Worm (Caenorhabditis elegans) whole organism, L2 larva: ENCODE measurements around the gene fubl-1.

ENCODE experiments used
- C34F6.9 ChIP-seq: fragments of 150-350 bp; optimal IDR thresholded peaks from 2 replicates; lab custom pipeline; 2014; ENCODE audit warnings: missing biosample characterization, missing genetic modification characterization
- F13H6.1 ChIP-seq: sonication (generic microtip); optimal IDR thresholded peaks from 2 replicates; lab custom pipeline; 2016; ENCODE audit warnings: missing genetic modification characterization, missing compliant biosample characterization
- R02D3.7 ChIP-seq: fragments of 150-350 bp; optimal IDR thresholded peaks from 2 replicates; lab custom pipeline; 2014; ENCODE audit warnings: missing biosample characterization, missing genetic modification characterization
- ZK546.5 ChIP-seq: sonication (generic microtip); optimal IDR thresholded peaks from 2 replicates; lab custom pipeline; 2017; ENCODE audit warnings: missing biosample characterization, missing genetic modification characterization
- alr-1 ChIP-seq: fragments of 150-350 bp; optimal IDR thresholded peaks from 2 replicates; lab custom pipeline; 2014; ENCODE audit warnings: missing biosample characterization, missing genetic modification characterization
- aly-2 ChIP-seq: fragments of 150-350 bp; optimal IDR thresholded peaks from 2 replicates; lab custom pipeline; 2014; ENCODE audit warnings: missing biosample characterization, missing genetic modification characterization
- ama-1 ChIP-seq: fragments of 150-350 bp; optimal IDR thresholded peaks from 2 replicates; lab custom pipeline; 2018; ENCODE audit warnings: inconsistent platforms
- blmp-1 ChIP-seq: sonication (generic microtip); optimal IDR thresholded peaks from 2 replicates; lab custom pipeline; 2017; ENCODE audit warnings: missing genetic modification characterization, mild to moderate bottlenecking, missing compliant biosample characterization, antibody characterized with exemption, moderate library complexity; ENCODE audit not compliant: insufficient read depth
- ceh-16 ChIP-seq: fragments of 150-350 bp; optimal IDR thresholded peaks from 2 replicates; lab custom pipeline; 2014; ENCODE audit warnings: missing biosample characterization, missing genetic modification characterization
- ceh-82 ChIP-seq: fragments of 150-350 bp; optimal IDR thresholded peaks from 2 replicates; lab custom pipeline; 2014; ENCODE audit warnings: missing biosample characterization, missing genetic modification characterization
- crh-2 ChIP-seq: sonication (generic microtip); optimal IDR thresholded peaks from 2 replicates; lab custom pipeline; 2017; ENCODE audit warnings: missing biosample characterization, missing genetic modification characterization
- dmd-4 ChIP-seq: sonication (generic microtip); optimal IDR thresholded peaks from 2 replicates; lab custom pipeline; 2017; ENCODE audit warnings: missing biosample characterization, missing genetic modification characterization
- egl-27 ChIP-seq: sonication (generic microtip); optimal IDR thresholded peaks from 3 replicates; lab custom pipeline; 2017; ENCODE audit warnings: missing biosample characterization, missing genetic modification reagents, missing genetic modification characterization
- elt-1 ChIP-seq: fragments of 150-350 bp; optimal IDR thresholded peaks from 2 replicates; lab custom pipeline; 2014; ENCODE audit warnings: missing biosample characterization, missing genetic modification characterization
- elt-3 ChIP-seq: sonication (generic microtip); optimal IDR thresholded peaks from 2 replicates; lab custom pipeline; 2017; ENCODE audit warnings: missing biosample characterization, missing genetic modification characterization
- fos-1 ChIP-seq: fragments of 150-350 bp; optimal IDR thresholded peaks from 2 replicates; lab custom pipeline; 2014; ENCODE audit warnings: missing biosample characterization, missing genetic modification characterization
- gmeb-1 ChIP-seq: fragments of 150-350 bp; optimal IDR thresholded peaks from 2 replicates; lab custom pipeline; 2014; ENCODE audit warnings: missing biosample characterization, missing genetic modification characterization
- lin-11 ChIP-seq: fragments of 150-350 bp; sonication (generic microtip); optimal IDR thresholded peaks from 2 replicates; lab custom pipeline; 2014; ENCODE audit warnings: missing biosample characterization, missing genetic modification characterization, inconsistent platforms, mixed read lengths
- lin-39 ChIP-seq: fragments of 150-350 bp; optimal IDR thresholded peaks from 2 replicates; lab custom pipeline; 2014; ENCODE audit warnings: missing biosample characterization, missing genetic modification reagents, missing genetic modification characterization
- lsy-2 ChIP-seq, 2 experiments: fragments of 150-350 bp in 1 of 2; sonication (generic microtip) in 1 of 2; optimal IDR thresholded peaks; 2 replicates each; lab custom pipeline; 2014 to 2017; ENCODE audit warnings: missing biosample characterization in 2 of 2, missing genetic modification characterization in 2 of 2
- mbf-1 ChIP-seq: sonication (generic microtip); optimal IDR thresholded peaks from 2 replicates; lab custom pipeline; 2017; ENCODE audit warnings: missing biosample characterization, missing genetic modification characterization
- nhr-10 ChIP-seq: sonication (generic microtip); optimal IDR thresholded peaks from 2 replicates; lab custom pipeline; 2017; ENCODE audit warnings: missing biosample characterization, missing genetic modification characterization
- nhr-12 ChIP-seq: fragments of 150-350 bp; optimal IDR thresholded peaks from 2 replicates; lab custom pipeline; 2014; ENCODE audit warnings: missing biosample characterization, missing genetic modification characterization
- nhr-21 ChIP-seq: fragments of 150-350 bp; optimal IDR thresholded peaks from 2 replicates; lab custom pipeline; 2014; ENCODE audit warnings: missing biosample characterization, missing genetic modification characterization
- nhr-23 ChIP-seq: fragments of 150-350 bp; optimal IDR thresholded peaks from 2 replicates; lab custom pipeline; 2014; ENCODE audit warnings: missing biosample characterization, missing genetic modification reagents, missing genetic modification characterization
- nhr-237 ChIP-seq: fragments of 150-350 bp; optimal IDR thresholded peaks from 2 replicates; lab custom pipeline; 2014; ENCODE audit warnings: missing biosample characterization, missing genetic modification characterization
- nhr-25 ChIP-seq: fragments of 150-350 bp; sonication (generic microtip); optimal IDR thresholded peaks from 3 replicates; lab custom pipeline; 2014; ENCODE audit warnings: missing biosample characterization, missing genetic modification characterization
- nhr-77 ChIP-seq: fragments of 150-350 bp; optimal IDR thresholded peaks from 2 replicates; lab custom pipeline; 2014; ENCODE audit warnings: missing biosample characterization, missing genetic modification characterization
- skn-1 ChIP-seq: sonication (generic microtip); optimal IDR thresholded peaks from 2 replicates; lab custom pipeline; 2017; ENCODE audit warnings: missing biosample characterization, missing genetic modification characterization
- sma-3 ChIP-seq: sonication (generic microtip); optimal IDR thresholded peaks from 2 replicates; lab custom pipeline; 2016; ENCODE audit warnings: missing genetic modification reagents, missing genetic modification characterization, missing compliant biosample characterization
- snpc-4 ChIP-seq: fragments of 150-350 bp; optimal IDR thresholded peaks from 2 replicates; lab custom pipeline; 2014; ENCODE audit warnings: missing biosample characterization, missing genetic modification characterization
- unc-39 ChIP-seq: fragments of 150-350 bp; optimal IDR thresholded peaks from 2 replicates; lab custom pipeline; 2014; ENCODE audit warnings: missing biosample characterization, missing genetic modification characterization
- unc-55 ChIP-seq: fragments of 150-350 bp; sonication (generic microtip); optimal IDR thresholded peaks from 3 replicates; lab custom pipeline; 2014; ENCODE audit warnings: missing biosample characterization, missing genetic modification reagents, missing genetic modification characterization
- unc-62 ChIP-seq: fragments of 150-350 bp; optimal IDR thresholded peaks from 2 replicates; lab custom pipeline; 2014; ENCODE audit warnings: missing biosample characterization, missing genetic modification reagents, missing genetic modification characterization
- zag-1 ChIP-seq: fragments of 150-350 bp; optimal IDR thresholded peaks from 2 replicates; lab custom pipeline; 2014; ENCODE audit warnings: missing biosample characterization, missing genetic modification characterization
- ztf-1 ChIP-seq: fragments of 200-800 bp; sonication (Bioruptor generic); conservative IDR thresholded peaks from 2 replicates; pipeline ENCODE4 v1.3.6; 2022; ENCODE audit warnings: missing genetic modification characterization, missing compliant biosample characterization
- ztf-11 ChIP-seq: sonication (generic microtip); optimal IDR thresholded peaks from 2 replicates; lab custom pipeline; 2017; ENCODE audit warnings: missing biosample characterization, missing genetic modification characterization
- ztf-4 ChIP-seq: fragments of 150-350 bp; optimal IDR thresholded peaks from 2 replicates; lab custom pipeline; 2014; ENCODE audit warnings: missing biosample characterization, missing genetic modification characterization

The fubl-1 gene

DNA sequence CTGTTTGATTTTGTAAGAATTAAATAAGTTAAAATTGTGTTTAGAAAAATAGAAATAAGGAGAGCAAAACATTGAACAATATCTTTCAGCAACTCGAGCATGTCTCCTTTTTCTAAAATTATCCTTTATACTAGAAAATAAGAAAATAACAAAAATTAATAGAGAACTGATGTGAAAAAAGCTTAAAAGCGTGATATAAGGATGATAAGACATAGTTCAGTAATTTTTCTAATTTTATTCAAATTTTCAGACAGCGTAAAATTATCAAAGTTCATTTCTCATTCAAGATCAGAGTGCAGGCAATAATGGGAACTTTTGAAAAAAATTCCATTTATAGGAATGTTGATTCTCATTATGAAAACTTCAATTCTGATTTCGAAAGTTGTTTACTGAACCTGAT, 5.3 kb downstream of the fubl-1 start, which contains the start of gene str-182:
str-182 (minus strand) TSS at position 101 of the 400 bp plus-strand sequence.
- TF ChIP-seq ama-1 (lab: Kevin White, UChicago) (no peak), nhr-23 (tag; lab: Kevin White, UChicago) (no peak), nhr-21 (tag; lab: Kevin White, UChicago) (no peak), unc-62 (no peak), ceh-82 (no peak), crh-2 (no peak), dmd-4 (tag; lab: Kevin White, UChicago) (no peak), elt-1 (no peak), gmeb-1 (no peak)

- TF ChIP-seq egl-27 (tag; lab: Kevin White, UChicago), result no peak
- TF ChIP-seq ZK546.5 (tag; lab: Kevin White, UChicago), result no peak
- TF ChIP-seq snpc-4 (tag; lab: Kevin White, UChicago), result no peak
- no peak for TF ChIP-seq skn-1
- TF ChIP-seq nhr-77, result no peak
- no peak for TF ChIP-seq lin-39 (tag; lab: Kevin White, UChicago)
- no peak for TF ChIP-seq ztf-4 (tag; lab: Kevin White, UChicago)
- no peak for TF ChIP-seq unc-55 (GFP tag; lab: Kevin White, UChicago)
- TF ChIP-seq ama-1 (lab: Kevin White, UChicago), result no peak
- no peak for TF ChIP-seq unc-39 (tag; lab: Kevin White, UChicago)
- no peak for TF ChIP-seq ceh-16 (tag; lab: Kevin White, UChicago)
- TF ChIP-seq fos-1, result no peak
- TF ChIP-seq mbf-1, result no peak
- no peak for TF ChIP-seq lsy-2 (tag; optimal IDR thresholded peaks at IDR 0.05; lab: Kevin White, UChicago)
- TF ChIP-seq unc-62, result no peak
Measured at ce11 chrV:10230932-10231331, 7.7 kb downstream of the fubl-1 start, which contains the start of gene fipr-6. Gene fipr-6 (plus strand): TSS chrV:10231232.

DNA sequence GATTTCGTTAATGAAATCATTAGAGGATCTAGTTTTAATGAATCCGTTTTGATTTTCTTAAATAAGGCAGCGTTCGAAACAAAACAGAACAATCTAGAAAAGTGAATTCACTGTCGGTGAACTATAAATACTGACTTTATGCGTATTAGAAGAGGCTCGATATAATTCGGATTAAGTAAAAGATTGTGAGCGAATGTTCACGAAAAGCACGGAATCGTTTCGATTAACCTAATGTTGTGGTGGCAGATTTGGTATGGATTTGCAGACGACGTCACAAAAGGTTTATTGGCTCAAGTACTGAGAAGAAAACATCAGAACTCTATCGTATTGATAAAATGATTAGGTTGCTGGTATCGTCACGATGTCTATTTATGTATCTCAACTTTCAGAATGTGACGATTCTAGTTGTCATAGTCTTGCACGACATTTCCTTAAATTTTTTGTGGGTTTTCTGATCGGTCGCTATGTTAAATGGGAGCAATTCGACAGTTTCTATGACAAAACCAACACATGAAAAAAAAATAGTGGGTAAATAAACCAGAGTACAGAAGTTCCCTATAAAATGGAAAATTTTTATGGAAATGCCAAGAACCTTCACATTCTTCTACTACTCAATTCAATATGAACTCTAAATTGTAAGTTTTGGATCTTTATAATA, 9.3 kb downstream of the fubl-1 start, which contains the start of the genes pyt-1 and fipr-7:
pyt-1 (minus strand) TSS at position 101 of the 658 bp plus-strand sequence.
fipr-7 (plus strand) TSS at position 608 of the 658 bp plus-strand sequence.
- TF ChIP-seq ama-1 (lab: Kevin White, UChicago), result no peak
- TF ChIP-seq sma-3, result no peak
- TF ChIP-seq nhr-25 (tag; lab: Kevin White, UChicago), result no peak
- TF ChIP-seq ZK546.5 (tag; lab: Kevin White, UChicago), result no peak

DNA sequence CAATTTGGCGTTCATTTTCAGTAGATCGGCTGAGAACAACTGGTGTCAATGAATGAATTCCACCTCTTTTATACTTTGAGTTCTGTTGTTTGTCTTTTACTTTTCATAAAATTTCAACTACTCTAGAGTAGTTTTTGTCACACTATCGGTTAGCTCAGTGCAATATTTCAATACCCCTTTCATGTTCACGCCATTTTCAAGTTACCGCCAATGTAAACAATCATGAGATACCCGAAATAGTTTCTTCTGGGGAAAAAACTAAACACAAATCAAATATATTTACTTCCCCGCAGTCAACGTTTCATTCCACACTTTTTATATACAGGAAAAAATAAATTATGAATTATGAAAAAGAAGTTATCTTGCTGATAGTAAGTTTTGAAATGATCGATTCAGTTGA, 10.3 kb downstream of the fubl-1 start, which contains the start of gene fipr-4:
fipr-4 (minus strand) TSS at position 101 of the 400 bp plus-strand sequence.
- no peak for TF ChIP-seq nhr-10
- no peak for TF ChIP-seq ceh-16 (tag; lab: Kevin White, UChicago)
- TF ChIP-seq mbf-1, result no peak
- TF ChIP-seq zag-1 (tag; lab: Kevin White, UChicago), result no peak
- peak; percentile 9 for TF ChIP-seq F13H6.1 (tag; lab: Kevin White, UChicago)

DNA sequence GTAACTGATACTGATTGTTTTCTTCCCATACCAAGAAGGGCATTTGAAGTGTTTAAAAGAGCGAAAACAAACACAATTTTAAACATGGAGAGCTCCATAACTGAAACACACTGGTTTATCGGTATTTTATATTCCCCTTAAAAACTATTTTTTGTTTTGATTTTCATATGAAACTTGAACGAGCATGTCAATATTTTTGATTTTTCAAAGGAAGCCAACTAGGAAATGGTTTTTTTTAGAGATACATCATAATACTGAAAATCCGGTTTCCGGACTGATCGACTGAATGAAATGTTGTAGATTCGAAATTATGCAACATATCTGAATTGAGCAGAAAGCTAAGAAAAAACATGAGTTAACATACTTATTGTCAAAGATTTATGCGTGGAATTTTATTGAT, 11.3 kb downstream of the fubl-1 start, which contains the start of gene ttr-19:
ttr-19 (minus strand) TSS at position 101 of the 400 bp plus-strand sequence.
- TF ChIP-seq blmp-1 (tag; lab: Kevin White, UChicago) (no peak), unc-55 (GFP tag; lab: Kevin White, UChicago) (no peak), ztf-11 (tag; lab: Kevin White, UChicago) (no peak), unc-39 (tag; lab: Kevin White, UChicago) (no peak), C34F6.9 (no peak), nhr-12 (tag; lab: Kevin White, UChicago) (no peak), nhr-237 (tag; lab: Kevin White, UChicago) (no peak), lin-11 (tag; lab: Kevin White, UChicago) (no peak), F13H6.1 (tag; lab: Kevin White, UChicago) (no peak), elt-3 (tag; lab: Kevin White, UChicago) (no peak), R02D3.7 (tag; lab: Kevin White, UChicago) (no peak), ztf-1 (GFP tag; lab: Robert Waterston, UW) (no peak), ama-1 (lab: Kevin White, UChicago) (no peak), skn-1 (no peak), unc-62 (no peak), elt-1 (no peak), gmeb-1 (no peak), alr-1 (tag; lab: Kevin White, UChicago) (no peak), aly-2 (tag; lab: Kevin White, UChicago) (no peak)
